Fruit fly (Drosophila melanogaster): ENCODE results near the gene frc.

DNA sequence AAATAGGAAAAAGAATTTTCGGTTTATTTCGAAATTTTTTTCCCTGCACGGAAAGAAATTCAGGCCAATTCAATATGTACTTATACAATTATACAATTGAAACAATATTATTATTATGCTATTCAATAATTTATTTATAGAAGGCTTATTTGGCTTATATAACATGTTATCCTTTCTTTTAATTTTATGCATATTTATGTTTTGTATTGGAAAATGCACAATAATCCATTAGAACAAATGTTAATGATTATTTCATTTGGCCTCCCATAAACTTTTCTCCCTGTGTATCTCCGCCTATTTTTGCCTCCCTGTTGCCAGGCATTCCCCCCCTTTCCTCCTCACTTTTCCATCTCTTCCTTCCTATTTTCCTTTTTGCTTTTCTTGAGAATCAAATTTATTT is 14.9 kb upstream of the frc start:
- TF ChIP-seq Lpt (GFP tag; optimal IDR thresholded peaks at IDR 0.05) (no peak), Meics (GFP tag; optimal IDR thresholded peaks at IDR 0.05) (peak; percentile 47), sna (GFP tag; IDR thresholded peaks at IDR 0.05; ENCODE audit: partially characterized antibody) (no peak), ro (GFP tag; IDR thresholded peaks at IDR 0.05) (no peak), Sry-β (GFP tag; optimal IDR thresholded peaks at IDR 0.05) (no peak), gt (GFP tag; IDR thresholded peaks at IDR 0.05) (no peak), CG30403 (GFP tag; optimal IDR thresholded peaks at IDR 0.05) (peak; percentile 44), CG11696 (GFP tag; IDR thresholded peaks at IDR 0.05) (no peak), ttk (GFP tag; IDR thresholded peaks at IDR 0.05) (no peak), sisA (GFP tag; IDR thresholded peaks at IDR 0.05) (no peak; the same call in 1 of the 2 replicates), psq (GFP tag; optimal IDR thresholded peaks at IDR 0.05) (no peak), Vsx1 (GFP tag; optimal IDR thresholded peaks at IDR 0.05) (no peak), CG1647 (GFP tag; optimal IDR thresholded peaks at IDR 0.05) (no peak)
